Worm (Caenorhabditis elegans): ENCODE data around the gene sdz-21.

Gene sdz-21

DNA sequence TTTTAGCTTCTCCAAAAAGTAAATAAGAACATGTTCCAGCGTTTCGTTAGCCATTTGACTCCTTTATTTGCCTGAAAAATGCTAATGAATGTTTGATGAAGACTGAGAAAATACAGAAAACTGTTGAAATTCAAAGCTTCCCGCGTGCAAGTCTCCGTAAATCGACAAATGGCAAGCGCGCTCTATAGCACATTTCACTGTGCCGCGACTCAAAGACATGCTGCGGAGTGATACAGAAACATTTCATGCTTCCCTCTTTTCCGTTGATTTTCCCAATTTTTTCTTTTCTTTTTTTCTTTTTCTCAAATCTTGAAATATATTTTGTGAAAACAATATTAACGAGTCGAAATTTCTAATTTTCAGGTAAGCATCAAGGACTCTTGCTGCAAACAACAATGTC, 22.1 kb upstream of the sdz-21 start, which contains the start of the genes ska-3 and rps-12 (continued):
- TF ChIP-seq aly-2 (tag; optimal IDR thresholded peaks at IDR 0.05) (no peak), mdl-1 (tag; optimal IDR thresholded peaks at IDR 0.05) (peak; percentile 90 to 97), nhr-237 (tag; optimal IDR thresholded peaks at IDR 0.05) (peak; percentile 67), zip-2 (tag; optimal IDR thresholded peaks at IDR 0.05) (peak; percentile 88), jun-1 (tag; optimal IDR thresholded peaks at IDR 0.05) (peak; percentile 94), hlh-30 (tag; optimal IDR thresholded peaks at IDR 0.05; ENCODE audit: insufficient read depth) (peak; percentile 98)

- TF ChIP-seq lir-3 (tag; optimal IDR thresholded peaks at IDR 0.05) (no peak), ceh-44 (GFP tag; IDR thresholded peaks at IDR 0.05) (no peak), nhr-48 (tag; optimal IDR thresholded peaks at IDR 0.05) (no peak), daf-8 (GFP tag; IDR thresholded peaks at IDR 0.05) (no peak)
Observed at ce11 chrIII:5677790-5678189, 20.9 kb upstream of the sdz-21 start, which contains the start of gene F54E7.9. Gene F54E7.9, minus strand, starts transcription at chrIII:5677890.

- no peak for TF ChIP-seq F26F4.8 (GFP tag; conservative IDR thresholded peaks at IDR 0.05)
- peak; percentile 52 for TF ChIP-seq aha-1 (tag)
- TF ChIP-seq D1046.2 (GFP tag; IDR thresholded peaks at IDR 0.05) = 0 out of 2 replicates have a peak, but pooled peaks have one; percentile 6
- peak; percentile 92 for TF ChIP-seq set-16 (GFP tag; IDR thresholded peaks at IDR 0.05)
Observed at ce11 chrIII:5675384-5675984, 18.6 kb upstream of the sdz-21 start.

DNA sequence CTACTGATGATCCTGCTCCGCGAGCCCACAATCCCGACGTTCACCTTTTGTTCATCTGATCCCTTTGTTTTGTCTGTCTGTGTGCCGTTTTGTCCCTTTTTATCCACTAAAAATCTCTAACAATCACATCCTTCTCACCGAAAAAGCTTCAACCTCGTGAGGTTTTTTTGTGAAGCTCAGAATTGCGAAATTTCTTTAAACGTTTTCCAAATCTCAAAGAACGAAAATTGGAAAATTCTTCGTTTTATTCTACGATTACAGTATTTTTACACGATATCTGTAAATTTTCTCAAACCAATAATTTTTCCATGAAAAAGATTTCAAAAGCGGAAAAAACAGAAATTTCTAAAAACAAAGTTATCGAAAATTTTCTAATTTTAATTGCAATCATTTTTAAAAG, 17.4 kb upstream of the sdz-21 start:
- TF ChIP-seq madf-5 (GFP tag; IDR thresholded peaks at IDR 0.05) (no peak), zfp-3 (GFP tag; conservative IDR thresholded peaks at IDR 0.05) (no peak), lin-39 (tag; optimal IDR thresholded peaks at IDR 0.05) (no peak), cey-2 (tag; optimal IDR thresholded peaks at IDR 0.05; ENCODE audit: borderline replicate concordance, insufficient read depth) (no peak), spr-1 (tag; optimal IDR thresholded peaks at IDR 0.05) (no peak), aly-2 (tag; optimal IDR thresholded peaks at IDR 0.05) (no peak), aha-1 (tag) (peak; percentile 61)

ce11 chrIII:5667952-5668489, 11.2 kb upstream of the sdz-21 start:
- TF ChIP-seq nhr-10 (tag; optimal IDR thresholded peaks at IDR 0.05) (no peak), daf-16 (GFP tag; optimal IDR thresholded peaks at IDR 0.05) (no peak), daf-16 (tag; optimal IDR thresholded peaks at IDR 0.05) (peak; percentile 19), lsy-2 (tag; optimal IDR thresholded peaks at IDR 0.05) (peak in 1 of 2 experiments; percentile 38), ctbp-1 (GFP tag; IDR thresholded peaks at IDR 0.05) (no peak), mep-1 (tag; optimal IDR thresholded peaks at IDR 0.05) (peak; percentile 28), madf-5 (GFP tag; IDR thresholded peaks at IDR 0.05) (no peak), F49E8.2 (tag; optimal IDR thresholded peaks at IDR 0.05; ENCODE audit: borderline replicate concordance) (no peak), F26F4.8 (GFP tag; conservative IDR thresholded peaks at IDR 0.05) (no peak), ZK337.2 (GFP tag; IDR thresholded peaks at IDR 0.05) (no peak), pha-4 (GFP tag; IDR thresholded peaks at IDR 0.05) (no peak), pha-4 (tag; optimal IDR thresholded peaks at IDR 0.05) (peak; percentile 31), dpl-1 (GFP tag; optimal IDR thresholded peaks at IDR 0.05) (no peak), mes-2 (tag; optimal IDR thresholded peaks at IDR 0.05; ENCODE audit: poor library complexity, severe bottlenecking) (peak; percentile 6), hlh-11 (tag; optimal IDR thresholded peaks at IDR 0.05) (peak; percentile 15), zfp-3 (GFP tag; conservative IDR thresholded peaks at IDR 0.05) (no peak), rbr-2 (tag; optimal IDR thresholded peaks at IDR 0.05) (peak; percentile 8), nhr-28 (tag; optimal IDR thresholded peaks at IDR 0.05) (peak; percentile 21), mdt-29 (GFP tag; IDR thresholded peaks at IDR 0.05) (no peak)

Measured in whole organism, L4 larva.